Worm (Caenorhabditis elegans) whole organism, L3 larva: ENCODE measurements around the gene plpp-1.1.
A peak's percentile ranks its signal among the peaks of the same experiment; 100 is the strongest.

Experiments used
- R02D3.7 ChIP-seq: fragments of 150-350 bp; optimal IDR thresholded peaks from 2 replicates; lab custom pipeline; 2014; ENCODE audit warnings: missing biosample characterization, missing genetic modification characterization
- ZK546.5 ChIP-seq: sonication (generic microtip); optimal IDR thresholded peaks from 2 replicates; lab custom pipeline; 2017; ENCODE audit warnings: missing biosample characterization, missing genetic modification characterization
- aly-2 ChIP-seq: fragments of 150-350 bp; optimal IDR thresholded peaks from 2 replicates; lab custom pipeline; 2014; ENCODE audit warnings: missing biosample characterization, missing genetic modification characterization
- ama-1 ChIP-seq: fragments of 150-350 bp; optimal IDR thresholded peaks from 2 replicates; lab custom pipeline; 2018
- ceh-82 ChIP-seq: fragments of 150-350 bp; optimal IDR thresholded peaks from 2 replicates; lab custom pipeline; 2014; ENCODE audit warnings: missing biosample characterization, missing genetic modification characterization
- daf-12 ChIP-seq: fragments of 150-350 bp; optimal IDR thresholded peaks from 2 replicates; lab custom pipeline; 2014; ENCODE audit warnings: missing biosample characterization, missing genetic modification reagents, missing genetic modification characterization
- egl-27 ChIP-seq: sonication (generic microtip); optimal IDR thresholded peaks from 4 replicates; lab custom pipeline; 2017; ENCODE audit warnings: missing biosample characterization, missing genetic modification reagents, missing genetic modification characterization
- egl-5 ChIP-seq: fragments of 150-350 bp; optimal IDR thresholded peaks from 2 replicates; lab custom pipeline; 2017; ENCODE audit warnings: missing biosample characterization, missing genetic modification reagents, missing genetic modification characterization, inconsistent platforms
- elt-1 ChIP-seq: fragments of 150-350 bp; optimal IDR thresholded peaks from 2 replicates; lab custom pipeline; 2014; ENCODE audit warnings: missing biosample characterization, missing genetic modification characterization
- elt-2 ChIP-seq: sonication (generic microtip); optimal IDR thresholded peaks from 2 replicates; lab custom pipeline; 2016; ENCODE audit warnings: missing genetic modification reagents, mild to moderate bottlenecking, missing genetic modification characterization, missing compliant biosample characterization
- eor-1 ChIP-seq, 2 experiments: fragments of 150-350 bp; optimal IDR thresholded peaks; 2 replicates each; lab custom pipeline; 2014 to 2018; ENCODE audit warnings: missing biosample characterization in 2 of 2, missing genetic modification characterization in 2 of 2
- fkh-10 ChIP-seq: sonication (generic microtip); optimal IDR thresholded peaks from 2 replicates; lab custom pipeline; 2017; ENCODE audit warnings: missing biosample characterization, missing genetic modification reagents, missing genetic modification characterization
- fkh-2 ChIP-seq: fragments of 150-350 bp; optimal IDR thresholded peaks from 2 replicates; lab custom pipeline; 2014; ENCODE audit warnings: missing biosample characterization, missing genetic modification reagents, missing genetic modification characterization
- hmg-11 ChIP-seq: sonication (generic microtip); optimal IDR thresholded peaks from 2 replicates; lab custom pipeline; 2016; ENCODE audit warnings: missing genetic modification characterization, missing compliant biosample characterization
- jun-1 ChIP-seq: fragments of 150-350 bp; optimal IDR thresholded peaks from 2 replicates; lab custom pipeline; 2014; ENCODE audit warnings: missing biosample characterization, missing genetic modification reagents, missing genetic modification characterization
- lin-15B ChIP-seq: fragments of 150-350 bp; optimal IDR thresholded peaks from 2 replicates; lab custom pipeline; 2014; ENCODE audit warnings: missing biosample characterization, missing genetic modification characterization
- lin-39 ChIP-seq: fragments of 150-350 bp; optimal IDR thresholded peaks from 2 replicates; lab custom pipeline; 2018; ENCODE audit warnings: missing biosample characterization, missing genetic modification reagents, missing genetic modification characterization
- mdl-1 ChIP-seq: fragments of 150-350 bp; optimal IDR thresholded peaks from 2 replicates; lab custom pipeline; 2014; ENCODE audit warnings: missing biosample characterization, missing genetic modification characterization
- mml-1 ChIP-seq: fragments of 150-350 bp; sonication (generic microtip); optimal IDR thresholded peaks from 3 replicates; lab custom pipeline; 2014; ENCODE audit warnings: missing biosample characterization, missing genetic modification characterization
- nfya-1 ChIP-seq: sonication (generic microtip); optimal IDR thresholded peaks from 2 replicates; lab custom pipeline; 2017; ENCODE audit warnings: missing genetic modification characterization, mild to moderate bottlenecking, missing compliant biosample characterization, antibody characterized with exemption, moderate library complexity; ENCODE audit not compliant: insufficient read depth
- nhr-11 ChIP-seq: fragments of 150-350 bp; optimal IDR thresholded peaks from 2 replicates; lab custom pipeline; 2014; ENCODE audit warnings: missing biosample characterization, missing genetic modification characterization
- nhr-12 ChIP-seq: fragments of 150-350 bp; optimal IDR thresholded peaks from 2 replicates; lab custom pipeline; 2014; ENCODE audit warnings: missing biosample characterization, missing genetic modification characterization
- nhr-23 ChIP-seq: fragments of 150-350 bp; optimal IDR thresholded peaks from 2 replicates; lab custom pipeline; 2014; ENCODE audit warnings: missing biosample characterization, missing genetic modification reagents, missing genetic modification characterization
- nhr-237 ChIP-seq: fragments of 150-350 bp; optimal IDR thresholded peaks from 2 replicates; lab custom pipeline; 2014; ENCODE audit warnings: missing biosample characterization, missing genetic modification characterization
- nhr-25 ChIP-seq: sonication (generic microtip); optimal IDR thresholded peaks from 2 replicates; lab custom pipeline; 2017; ENCODE audit warnings: missing biosample characterization, missing genetic modification characterization
- nhr-28 ChIP-seq: fragments of 150-350 bp; optimal IDR thresholded peaks from 2 replicates; lab custom pipeline; 2014; ENCODE audit warnings: missing biosample characterization, missing genetic modification characterization
- nhr-43 ChIP-seq: sonication (generic microtip); optimal IDR thresholded peaks from 2 replicates; lab custom pipeline; 2016; ENCODE audit warnings: mild to moderate bottlenecking, missing genetic modification characterization, missing compliant biosample characterization; ENCODE audit not compliant: poor library complexity, severe bottlenecking
- nhr-67 ChIP-seq: fragments of 150-350 bp; optimal IDR thresholded peaks from 2 replicates; lab custom pipeline; 2014; ENCODE audit warnings: missing biosample characterization, missing genetic modification characterization
- nhr-76 ChIP-seq: fragments of 150-350 bp; sonication (generic microtip); optimal IDR thresholded peaks from 5 replicates; lab custom pipeline; 2014; ENCODE audit warnings: missing biosample characterization, missing genetic modification characterization
- nhr-77 ChIP-seq: fragments of 150-350 bp; optimal IDR thresholded peaks from 2 replicates; lab custom pipeline; 2014; ENCODE audit warnings: missing biosample characterization, missing genetic modification characterization
- pha-4 ChIP-seq: fragments of 150-350 bp; optimal IDR thresholded peaks from 2 replicates; lab custom pipeline; 2014; ENCODE audit warnings: missing biosample characterization, missing genetic modification reagents, missing genetic modification characterization
- pqm-1 ChIP-seq: fragments of 150-350 bp; optimal IDR thresholded peaks from 2 replicates; lab custom pipeline; 2017; ENCODE audit warnings: missing biosample characterization, missing genetic modification characterization, inconsistent platforms
- sea-2 ChIP-seq: fragments of 150-350 bp; sonication (generic microtip); optimal IDR thresholded peaks from 4 replicates; lab custom pipeline; 2014; ENCODE audit warnings: missing biosample characterization, missing genetic modification reagents, missing genetic modification characterization
- skn-1 ChIP-seq: fragments of 150-350 bp; optimal IDR thresholded peaks from 2 replicates; lab custom pipeline; 2014; ENCODE audit warnings: missing biosample characterization, missing genetic modification characterization
- snpc-4 ChIP-seq: fragments of 150-350 bp; optimal IDR thresholded peaks from 2 replicates; lab custom pipeline; 2014; ENCODE audit warnings: missing biosample characterization, missing genetic modification characterization
- unc-39 ChIP-seq: sonication (generic microtip); optimal IDR thresholded peaks from 4 replicates; lab custom pipeline; 2017; ENCODE audit warnings: missing biosample characterization, missing genetic modification characterization
- zag-1 ChIP-seq: fragments of 150-350 bp; optimal IDR thresholded peaks from 2 replicates; lab custom pipeline; 2014; ENCODE audit warnings: missing biosample characterization, missing genetic modification characterization
- ztf-11 ChIP-seq: fragments of 150-350 bp; optimal IDR thresholded peaks from 2 replicates; lab custom pipeline; 2014; ENCODE audit warnings: missing biosample characterization, missing genetic modification characterization
- ztf-4 ChIP-seq: fragments of 150-350 bp; optimal IDR thresholded peaks from 2 replicates; lab custom pipeline; 2014; ENCODE audit warnings: missing biosample characterization, missing genetic modification characterization

plpp-1.1 gene

DNA sequence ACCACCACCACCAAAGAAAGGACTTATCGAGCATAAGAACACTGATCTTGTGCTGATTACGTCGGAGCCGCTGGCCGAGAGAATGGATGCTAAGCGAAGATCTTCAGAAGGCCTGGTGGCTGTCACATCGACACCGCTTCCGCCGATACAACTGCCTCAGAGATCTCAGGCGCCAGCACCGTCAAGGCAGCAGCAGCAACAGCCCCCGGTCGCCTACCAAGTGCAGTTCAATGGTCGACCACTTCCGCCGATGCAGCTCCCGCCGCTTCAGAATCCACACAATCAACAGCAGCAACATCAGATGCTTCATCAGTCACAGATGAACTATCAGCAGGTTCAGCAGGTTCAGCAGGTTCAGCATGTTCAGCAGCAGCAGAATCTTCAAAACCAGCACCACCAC lies 39.3 kb upstream of the plpp-1.1 start:
- no peak for TF ChIP-seq R02D3.7 (tag; lab: Kevin White, UChicago)
- no peak for TF ChIP-seq hmg-11
- TF ChIP-seq fkh-10 (GFP tag; lab: Kevin White, UChicago) = no peak
- no peak for TF ChIP-seq pqm-1
- TF ChIP-seq eor-1 (tag; optimal IDR thresholded peaks at IDR 0.05; lab: Kevin White, UChicago) = no peak
- no peak for TF ChIP-seq ama-1 (lab: Kevin White, UChicago)
- no peak for TF ChIP-seq nhr-43
- TF ChIP-seq skn-1 (tag; lab: Kevin White, UChicago) = no peak
- no peak for TF ChIP-seq unc-39
- TF ChIP-seq elt-2 = no peak
- TF ChIP-seq jun-1 (tag; lab: Kevin White, UChicago) = no peak
- no peak for TF ChIP-seq nhr-12 (tag; lab: Kevin White, UChicago)
- no peak for TF ChIP-seq nhr-237 (tag; lab: Kevin White, UChicago)
- no peak for TF ChIP-seq egl-5 (tag; lab: Kevin White, UChicago)
- no peak for TF ChIP-seq nhr-11
- no peak for TF ChIP-seq daf-12 (tag; lab: Kevin White, UChicago)
- no peak for TF ChIP-seq ceh-82 (tag; lab: Kevin White, UChicago)
- TF ChIP-seq fkh-2 (tag; lab: Kevin White, UChicago) = no peak

DNA sequence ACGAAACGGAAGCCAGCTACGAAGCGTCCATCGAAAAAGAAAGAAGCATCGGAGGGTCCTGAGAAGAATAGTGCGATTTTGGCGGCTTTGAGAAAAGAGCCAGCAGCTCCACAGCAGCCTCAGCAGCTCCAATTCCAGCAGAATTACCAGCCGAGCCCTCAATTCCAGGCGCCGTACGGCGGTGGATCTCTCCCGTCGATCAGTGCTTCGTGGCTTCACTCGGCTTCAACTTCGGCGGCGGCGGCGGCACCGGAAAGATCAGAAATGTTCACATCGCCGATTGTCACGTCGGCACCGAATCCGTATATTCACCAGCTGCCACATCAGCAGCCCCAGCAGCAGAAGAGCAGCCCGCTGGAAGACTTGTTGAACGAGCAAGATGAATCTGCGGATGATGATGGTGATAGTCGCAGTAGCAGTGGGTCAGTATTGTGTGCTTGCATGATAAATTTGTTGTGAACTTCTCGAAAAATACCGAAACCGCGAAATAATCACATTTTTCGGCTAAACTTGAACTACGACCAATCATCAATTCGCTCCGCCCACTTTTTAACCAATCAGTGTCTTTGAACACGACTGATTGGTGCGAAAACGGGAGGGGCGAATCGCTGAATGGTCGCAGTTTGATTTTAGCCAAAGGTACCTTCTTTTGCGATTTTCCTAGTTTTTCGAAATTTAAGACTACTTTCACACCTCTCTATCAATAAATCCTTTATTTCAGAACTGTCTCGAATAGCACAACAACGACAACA lies 38.0 kb upstream of the plpp-1.1 start:
- peak; percentile 95 for TF ChIP-seq nfya-1 (tag; lab: Kevin White, UChicago)
- no peak for TF ChIP-seq ama-1 (lab: Kevin White, UChicago)
- TF ChIP-seq hmg-11 = no peak
- no peak for TF ChIP-seq pqm-1

DNA sequence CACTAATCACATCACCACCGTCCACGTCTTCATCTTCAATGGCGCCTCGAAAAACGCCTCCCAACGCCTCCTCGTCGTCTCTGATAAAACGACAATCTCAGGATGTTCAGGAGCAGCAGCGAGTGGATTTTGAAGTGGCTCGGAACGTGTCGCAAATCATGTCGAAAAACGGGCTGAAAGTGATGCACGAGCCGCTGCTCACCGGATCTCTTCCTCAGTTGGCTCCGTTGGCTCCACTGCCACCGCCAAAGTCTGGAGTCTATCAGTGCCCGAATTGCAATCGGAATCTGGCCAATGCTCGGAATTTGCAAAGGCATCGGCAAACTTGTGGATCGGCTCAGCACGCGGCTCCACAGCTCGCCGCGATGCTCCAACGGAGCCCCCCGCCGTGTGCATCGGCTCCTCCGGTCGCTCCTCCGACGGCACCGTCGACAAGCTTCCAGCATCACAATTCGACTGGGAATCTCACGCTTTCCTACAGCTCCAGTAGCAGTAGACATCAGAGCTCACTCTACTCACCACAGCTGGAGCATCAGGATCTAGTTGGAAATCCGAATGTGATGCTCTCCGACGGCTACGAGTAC lies 36.6 kb upstream of the plpp-1.1 start:
- TF ChIP-seq egl-5 (tag; lab: Kevin White, UChicago) (no peak), jun-1 (tag; lab: Kevin White, UChicago) (no peak), nhr-25 (tag; lab: Kevin White, UChicago) (no peak), ztf-4 (tag; lab: Kevin White, UChicago) (no peak), nhr-67 (tag; lab: Kevin White, UChicago) (no peak), nhr-23 (tag; lab: Kevin White, UChicago) (no peak), ZK546.5 (tag; lab: Kevin White, UChicago) (no peak), mdl-1 (tag; lab: Kevin White, UChicago) (no peak), nfya-1 (tag; lab: Kevin White, UChicago) (no peak), aly-2 (no peak), skn-1 (tag; lab: Kevin White, UChicago) (no peak), snpc-4 (no peak), hmg-11 (no peak), R02D3.7 (tag; lab: Kevin White, UChicago) (no peak), daf-12 (tag; lab: Kevin White, UChicago) (no peak), unc-39 (no peak)

DNA sequence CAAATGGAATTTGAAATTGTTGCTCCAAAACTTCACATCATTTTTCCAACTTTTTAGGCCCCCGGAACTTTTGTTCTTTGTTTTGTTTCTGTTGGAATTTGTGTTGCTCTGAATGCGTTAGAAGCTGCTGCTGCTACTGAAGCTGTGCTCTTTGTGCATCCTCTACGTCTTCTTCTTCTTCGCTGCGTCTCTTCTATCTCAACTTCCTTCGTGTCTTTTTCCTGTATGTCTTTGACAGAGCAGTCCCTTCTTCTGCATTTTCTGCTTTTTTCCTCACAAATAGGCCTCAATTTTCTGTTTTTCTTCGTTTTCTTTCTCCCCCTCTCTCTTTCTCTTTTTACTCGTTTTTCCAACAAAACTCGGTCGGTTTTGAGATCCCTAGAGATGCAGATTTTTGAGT lies 33.5 kb upstream of the plpp-1.1 start:
- no peak for TF ChIP-seq mml-1
- no peak for TF ChIP-seq egl-27
- TF ChIP-seq nfya-1 (tag; lab: Kevin White, UChicago) = peak; percentile 58
- peak; percentile 49 for TF ChIP-seq lin-39 (tag; lab: Kevin White, UChicago)
- TF ChIP-seq ama-1 (lab: Kevin White, UChicago) = peak; percentile 9
- TF ChIP-seq nhr-77 (tag; lab: Kevin White, UChicago) = no peak
- no peak for TF ChIP-seq nhr-43
- TF ChIP-seq fkh-2 (tag; lab: Kevin White, UChicago) = no peak
- no peak for TF ChIP-seq elt-1 (tag; lab: Kevin White, UChicago)
- no peak for TF ChIP-seq ztf-11 (tag; lab: Kevin White, UChicago)
- no peak for TF ChIP-seq nhr-76 (tag; lab: Kevin White, UChicago)
- no peak for TF ChIP-seq nhr-28 (tag; lab: Kevin White, UChicago)
- TF ChIP-seq lin-15B (tag; lab: Kevin White, UChicago) = no peak
- TF ChIP-seq nhr-67 (tag; lab: Kevin White, UChicago) = no peak
- TF ChIP-seq pha-4 (tag; lab: Kevin White, UChicago) = no peak
- TF ChIP-seq sea-2 (GFP tag; lab: Kevin White, UChicago) = no peak
- TF ChIP-seq zag-1 (tag; lab: Kevin White, UChicago) = no peak
